Worm (Caenorhabditis elegans) whole organism, mixed stage, embryonic: ENCODE data around the gene F58E6.8.

Experiments used
- ceh-39 ChIP-seq: fragments of 150-350 bp; optimal IDR thresholded peaks from 2 replicates; lab custom pipeline; 2014; ENCODE audit warnings: missing biosample characterization, missing genetic modification characterization
- ceh-83 ChIP-seq: fragments of 200-800 bp; sonication (Bioruptor generic); optimal IDR thresholded peaks from 2 replicates; lab custom pipeline; 2018; ENCODE audit warnings: mild to moderate bottlenecking, missing genetic modification characterization, missing compliant biosample characterization
- elt-3 ChIP-seq: fragments of 150-350 bp; optimal IDR thresholded peaks from 2 replicates; lab custom pipeline; 2014; ENCODE audit warnings: missing biosample characterization, missing genetic modification characterization
- lin-13 ChIP-seq: fragments of 150-350 bp; optimal IDR thresholded peaks from 2 replicates; lab custom pipeline; 2014; ENCODE audit warnings: missing biosample characterization, missing genetic modification characterization
- mls-2 ChIP-seq: sonication (generic microtip); optimal IDR thresholded peaks from 2 replicates; lab custom pipeline; 2016; ENCODE audit warnings: mild to moderate bottlenecking, missing genetic modification characterization, moderate library complexity, missing compliant biosample characterization
- nhr-12 ChIP-seq: fragments of 150-350 bp; optimal IDR thresholded peaks from 2 replicates; lab custom pipeline; 2014; ENCODE audit warnings: missing biosample characterization, missing genetic modification characterization
- nhr-237 ChIP-seq: fragments of 150-350 bp; optimal IDR thresholded peaks from 2 replicates; lab custom pipeline; 2014; ENCODE audit warnings: missing biosample characterization, missing genetic modification characterization
- nhr-76 ChIP-seq: sonication (generic microtip); optimal IDR thresholded peaks from 2 replicates; lab custom pipeline; 2017; ENCODE audit warnings: missing biosample characterization, missing genetic modification characterization
- unc-62 ChIP-seq: fragments of 150-350 bp; optimal IDR thresholded peaks from 2 replicates; lab custom pipeline; 2014; ENCODE audit warnings: missing biosample characterization, missing genetic modification reagents, missing genetic modification characterization
- ztf-11 ChIP-seq: fragments of 150-350 bp; optimal IDR thresholded peaks from 2 replicates; lab custom pipeline; 2014; ENCODE audit warnings: missing biosample characterization, missing genetic modification characterization

ce11 chrV:9767941-9768340 is 12.3 kb upstream of the F58E6.8 start:
- no peak for TF ChIP-seq unc-62 (GFP tag; lab: Kevin White, UChicago)
- TF ChIP-seq nhr-12 (tag; lab: Kevin White, UChicago) = no peak
- TF ChIP-seq nhr-76 = no peak
- no peak for TF ChIP-seq lin-13
- TF ChIP-seq ceh-39 (tag; lab: Kevin White, UChicago) = no peak
- no peak for TF ChIP-seq mls-2 (tag; lab: Kevin White, UChicago)
- TF ChIP-seq nhr-237 (tag; lab: Kevin White, UChicago) = no peak
- no peak for TF ChIP-seq ceh-83 (GFP tag; lab: Kevin White, UChicago)
- TF ChIP-seq elt-3 (tag; lab: Kevin White, UChicago) = no peak
- no peak for TF ChIP-seq ztf-11 (tag; lab: Kevin White, UChicago)
